Worm (Caenorhabditis elegans) whole organism, young adult: Measurements from ENCODE around the gene htp-2.

ENCODE experiments used
- F57A8.1 ChIP-seq: fragments of 200-800 bp; sonication (Bioruptor generic); optimal IDR thresholded peaks from 2 replicates; lab custom pipeline; 2018; ENCODE audit warnings: mild to moderate bottlenecking, missing genetic modification characterization, moderate library complexity, missing compliant biosample characterization
- ceh-79 ChIP-seq: sonication (generic microtip); optimal IDR thresholded peaks from 2 replicates; lab custom pipeline; 2017; ENCODE audit warnings: mild to moderate bottlenecking, missing genetic modification characterization, missing compliant biosample characterization
- hmg-1.2 ChIP-seq: fragments of 200-800 bp; sonication (Bioruptor generic); IDR thresholded peaks from 2 replicates; pipeline ENCODE4 v1.3.6; 2022; ENCODE audit warnings: missing genetic modification reagents, missing genetic modification characterization, missing compliant biosample characterization
- lin-54 ChIP-seq: fragments of 200-800 bp; sonication (Bioruptor generic); optimal IDR thresholded peaks from 2 replicates; lab custom pipeline; 2018; ENCODE audit warnings: mild to moderate bottlenecking, missing genetic modification characterization, missing compliant biosample characterization
- pha-4 ChIP-seq: fragments of 150-350 bp; sonication (generic microtip); optimal IDR thresholded peaks from 2 replicates; lab custom pipeline; 2014; ENCODE audit warnings: missing biosample characterization, missing genetic modification reagents, missing genetic modification characterization
- snpc-4 ChIP-seq, 5 experiments: fragments of 150-350 bp in 1 of 5; sonication (generic microtip) in 4 of 5; optimal IDR thresholded peaks; 2 replicates each; lab custom pipeline; 2014 to 2018; ENCODE audit warnings: missing genetic modification characterization in 5 of 5, missing biosample characterization in 3 of 5, antibody characterized with exemption in 2 of 5, mild to moderate bottlenecking in 2 of 5, missing compliant biosample characterization in 2 of 5, missing genotype in 2 of 5, moderate library complexity in 2 of 5, missing genetic modification reagents in 1 of 5
- unc-62 ChIP-seq: fragments of 150-350 bp; optimal IDR thresholded peaks from 2 replicates; lab custom pipeline; 2014; ENCODE audit warnings: missing biosample characterization, missing genetic modification reagents, missing genetic modification characterization

DNA sequence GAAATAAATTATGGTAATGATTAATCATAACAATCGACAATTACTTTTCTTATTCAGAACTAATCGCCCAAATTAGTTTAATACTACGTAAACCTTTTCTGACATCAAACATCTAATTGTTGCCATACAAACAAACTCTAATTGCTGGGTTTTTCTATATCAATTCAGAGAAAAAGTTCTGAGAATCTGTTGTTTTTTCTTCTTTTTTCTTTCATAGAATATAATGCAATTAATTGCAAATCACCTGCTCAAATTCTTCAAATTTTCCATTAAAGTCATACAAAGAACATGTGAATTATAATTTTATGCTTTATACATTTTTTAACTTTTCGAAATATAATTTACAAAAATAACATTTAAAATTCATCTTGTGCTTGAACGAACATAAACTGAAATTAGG is 15.9 kb upstream of the htp-2 start:
- TF ChIP-seq unc-62 = no peak
- TF ChIP-seq lin-54 (GFP tag; lab: Kevin White, UChicago) = no peak
- TF ChIP-seq F57A8.1 = no peak
- TF ChIP-seq hmg-1.2 (GFP tag; lab: Robert Waterston, UW) = no peak
- no peak for TF ChIP-seq pha-4 (tag; lab: Kevin White, UChicago)
- no peak for TF ChIP-seq snpc-4 (GFP tag; optimal IDR thresholded peaks at IDR 0.05; lab: Kevin White, UChicago)
- TF ChIP-seq snpc-4 (tag; optimal IDR thresholded peaks at IDR 0.05; lab: Kevin White, UChicago) = no peak
- no peak for TF ChIP-seq ceh-79 (tag; lab: Kevin White, UChicago)
